Worm (Caenorhabditis elegans): ENCODE measurements around the gene flp-25.

DNA sequence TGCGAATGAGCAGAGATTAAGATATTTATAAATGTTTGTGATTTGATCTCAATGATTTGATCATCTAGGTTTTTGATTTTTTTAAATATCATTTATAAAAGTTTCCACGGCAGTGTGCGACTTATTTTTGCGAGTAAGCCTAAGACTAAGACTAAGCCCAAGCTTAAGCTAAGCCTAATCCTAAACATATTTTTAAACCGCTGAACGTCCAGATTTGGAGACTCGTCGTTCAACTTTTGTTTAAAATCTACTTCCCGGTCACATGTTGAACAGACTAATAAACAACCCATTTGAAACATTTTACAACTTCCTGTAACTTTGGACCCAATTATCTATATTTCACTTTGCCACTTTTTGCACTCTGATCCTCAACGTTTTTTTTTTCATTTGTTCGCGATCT, 2.3 kb upstream of the flp-25 start, which contains the start of gene K04H4.5:
- TF ChIP-seq aha-1 (tag; optimal IDR thresholded peaks at IDR 0.05): no peak
- no peak for TF ChIP-seq ceh-82 (tag; optimal IDR thresholded peaks at IDR 0.05)
- TF ChIP-seq tlp-1 (tag; optimal IDR thresholded peaks at IDR 0.05): no peak
- no peak for TF ChIP-seq ztf-4 (tag; optimal IDR thresholded peaks at IDR 0.05)
- no peak for TF ChIP-seq fkh-10 (GFP tag; optimal IDR thresholded peaks at IDR 0.05)
- TF ChIP-seq nhr-12 (tag; optimal IDR thresholded peaks at IDR 0.05): no peak
- no peak for TF ChIP-seq elt-2 (tag; optimal IDR thresholded peaks at IDR 0.05)
- TF ChIP-seq unc-62 (GFP tag; optimal IDR thresholded peaks at IDR 0.05): no peak
- no peak for TF ChIP-seq zip-4 (GFP tag; optimal IDR thresholded peaks at IDR 0.05)
- TF ChIP-seq snpc-4 (tag; optimal IDR thresholded peaks at IDR 0.05): no peak
- no peak for TF ChIP-seq ceh-90 (tag; optimal IDR thresholded peaks at IDR 0.05)
- TF ChIP-seq ama-1 (optimal IDR thresholded peaks at IDR 0.05): no peak
- TF ChIP-seq lin-15B (tag; optimal IDR thresholded peaks at IDR 0.05): no peak
